Worm (Caenorhabditis elegans): ENCODE data around the gene tag-124.

Gene tag-124

ce11 chrII:9574406-9574805 is 16.7 kb upstream of the tag-124 start (continued):
- peak; percentile 22 for TF ChIP-seq fkh-8 (tag; optimal IDR thresholded peaks at IDR 0.05)
- no peak for TF ChIP-seq lsy-2 (tag; optimal IDR thresholded peaks at IDR 0.05)
- 0 out of 2 replicates have a peak, but pooled peaks have one; percentile 28 for TF ChIP-seq grh-1 (GFP tag; IDR thresholded peaks at IDR 0.05)
- no peak for TF ChIP-seq mab-9 (GFP tag; IDR thresholded peaks at IDR 0.05)
- TF ChIP-seq dpl-1 (GFP tag; optimal IDR thresholded peaks at IDR 0.05): no peak

- TF ChIP-seq efl-1 (optimal IDR thresholded peaks at IDR 0.05) (no peak), efl-1 (GFP tag; optimal IDR thresholded peaks at IDR 0.05 in 1 of 2) (peak in 1 of 2 experiments; percentile 61), efl-3 (GFP tag; optimal IDR thresholded peaks at IDR 0.05) (no peak)
These were observed 15.4 kb upstream of the tag-124 start, which contains the start of gene exc-7 for ce11 chrII:9575670-9576069. TSS of gene exc-7 (plus strand) at chrII:9575970.

- TF ChIP-seq lin-14 (GFP tag; optimal IDR thresholded peaks at IDR 0.05) (peak; percentile 15), ceh-82 (tag; optimal IDR thresholded peaks at IDR 0.05) (no peak)
These were observed 14.4 kb upstream of the tag-124 start for ce11 chrII:9576707-9577106.

ce11 chrII:9577630-9578029 is 13.5 kb upstream of the tag-124 start:
- no peak for TF ChIP-seq elt-3 (tag; optimal IDR thresholded peaks at IDR 0.05)
- no peak for TF ChIP-seq sox-4 (tag; optimal IDR thresholded peaks at IDR 0.05)
- no peak for TF ChIP-seq ceh-88 (GFP tag; IDR thresholded peaks at IDR 0.05)
- TF ChIP-seq sptf-1 (tag; optimal IDR thresholded peaks at IDR 0.05): no peak
- no peak for TF ChIP-seq ceh-63 (GFP tag; optimal IDR thresholded peaks at IDR 0.05)
- no peak for TF ChIP-seq lin-14 (GFP tag; optimal IDR thresholded peaks at IDR 0.05)
- no peak for TF ChIP-seq nhr-47 (tag; optimal IDR thresholded peaks at IDR 0.05)
- TF ChIP-seq aly-2 (tag; optimal IDR thresholded peaks at IDR 0.05): no peak
- TF ChIP-seq lir-3 (tag; optimal IDR thresholded peaks at IDR 0.05; ENCODE audit: poor library complexity): no peak
- TF ChIP-seq unc-86 (tag; optimal IDR thresholded peaks at IDR 0.05): no peak
- no peak for TF ChIP-seq isw-1 (GFP tag; IDR thresholded peaks at IDR 0.05)
- no peak for TF ChIP-seq nhr-85 (tag)

ce11 chrII:9583461-9583860 is 7.6 kb upstream of the tag-124 start, which contains the start of gene wee-1.1:
TSS of gene wee-1.1 (minus strand) at chrII:9583561.
- TF ChIP-seq nhr-84 (tag; optimal IDR thresholded peaks at IDR 0.05): no peak
- no peak for TF ChIP-seq fkh-10 (GFP tag; optimal IDR thresholded peaks at IDR 0.05)
- no peak for TF ChIP-seq fkh-4 (tag; optimal IDR thresholded peaks at IDR 0.05; ENCODE audit: borderline replicate concordance)
- TF ChIP-seq nhr-85 (tag): no peak
- TF ChIP-seq F16B12.6 (tag; optimal IDR thresholded peaks at IDR 0.05): no peak
- no peak for TF ChIP-seq tlp-1 (tag; optimal IDR thresholded peaks at IDR 0.05)
- no peak for TF ChIP-seq C04F5.9 (tag; optimal IDR thresholded peaks at IDR 0.05)
- no peak for TF ChIP-seq swsn-7 (tag; optimal IDR thresholded peaks at IDR 0.05)

ce11 chrII:9586734-9587209 is 4.3 kb upstream of the tag-124 start, which contains the start of gene ugt-58:
TSS of gene ugt-58 (minus strand) at chrII:9586784.
- TF ChIP-seq hpl-2 (GFP tag; optimal IDR thresholded peaks at IDR 0.05) (no peak), F16B12.6 (tag; optimal IDR thresholded peaks at IDR 0.05) (no peak), mef-2 (tag; optimal IDR thresholded peaks at IDR 0.05) (no peak), ces-1 (GFP tag; optimal IDR thresholded peaks at IDR 0.05) (no peak), aly-2 (tag; optimal IDR thresholded peaks at IDR 0.05) (no peak), alr-1 (tag; optimal IDR thresholded peaks at IDR 0.05; ENCODE audit: borderline replicate concordance) (no peak), nhr-85 (tag) (peak; percentile 72), lin-14 (GFP tag; optimal IDR thresholded peaks at IDR 0.05) (peak; percentile 20), snu-23 (GFP tag; optimal IDR thresholded peaks at IDR 0.05) (peak; percentile 27), C04F5.9 (tag; optimal IDR thresholded peaks at IDR 0.05) (no peak), lir-3 (tag; optimal IDR thresholded peaks at IDR 0.05; ENCODE audit: poor library complexity) (no peak), xbp-1 (tag; optimal IDR thresholded peaks at IDR 0.05) (no peak), unc-62 (GFP tag; optimal IDR thresholded peaks at IDR 0.05) (no peak), nhr-11 (tag; optimal IDR thresholded peaks at IDR 0.05) (no peak), jun-1 (tag; optimal IDR thresholded peaks at IDR 0.05) (no peak), grh-1 (GFP tag; IDR thresholded peaks at IDR 0.05) (no peak), sox-4 (tag; optimal IDR thresholded peaks at IDR 0.05) (no peak), C16A3.4 (tag; optimal IDR thresholded peaks at IDR 0.05) (no peak), aha-1 (tag; optimal IDR thresholded peaks at IDR 0.05) (no peak), nhr-71 (tag; optimal IDR thresholded peaks at IDR 0.05) (peak; percentile 42), ztf-11 (tag; optimal IDR thresholded peaks at IDR 0.05) (no peak), ceh-90 (tag; optimal IDR thresholded peaks at IDR 0.05) (no peak), snpc-4 (tag; optimal IDR thresholded peaks at IDR 0.05) (no peak), fos-1 (tag; optimal IDR thresholded peaks at IDR 0.05) (no peak)
